Fruit fly (Drosophila melanogaster): ENCODE measurements around the gene CG11327.

The CG11327 gene

dm6 chr2L:6717460-6717859 is 30.9 kb upstream of the CG11327 start, which contains the start of gene Aatf (continued):
- TF ChIP-seq bigmax (GFP tag; optimal IDR thresholded peaks at IDR 0.05) (no peak), CG15011 (GFP tag; optimal IDR thresholded peaks at IDR 0.05) (no peak), wdn (GFP tag; IDR thresholded peaks at IDR 0.05) (no peak), CG7963 (GFP tag; IDR thresholded peaks at IDR 0.05; ENCODE audit: partially characterized antibody) (peak; percentile 71; the same call in 2 of the 3 replicates), Fer1 (GFP tag; optimal IDR thresholded peaks at IDR 0.05) (no peak), CkIIα-i1 (GFP tag; IDR thresholded peaks at IDR 0.05) (no peak), ci (GFP tag; IDR thresholded peaks at IDR 0.05) (no peak), CG32767 (GFP tag; IDR thresholded peaks at IDR 0.05) (no peak), CG18599 (GFP tag; optimal IDR thresholded peaks at IDR 0.05) (no peak), CG4424 (GFP tag; optimal IDR thresholded peaks at IDR 0.05) (no peak), CG18476 (GFP tag; optimal IDR thresholded peaks at IDR 0.05) (no peak), CG11695 (GFP tag; IDR thresholded peaks at IDR 0.05) (no peak), Atf3 (GFP tag; optimal IDR thresholded peaks at IDR 0.05) (no peak), pan (optimal IDR thresholded peaks at IDR 0.05) (no peak), pan (GFP tag; optimal IDR thresholded peaks at IDR 0.05 in 1 of 2, IDR thresholded peaks at IDR 0.05 in 1 of 2) (peak in 1 of 2 experiments; percentile 21), HmgD (GFP tag; optimal IDR thresholded peaks at IDR 0.05) (no peak), hbn (GFP tag; IDR thresholded peaks at IDR 0.05; ENCODE audit: partially characterized antibody) (peak; percentile 85), Tbp (GFP tag; optimal IDR thresholded peaks at IDR 0.05) (no peak), CG2202 (tag; optimal IDR thresholded peaks at IDR 0.05) (no peak), sima (GFP tag; optimal IDR thresholded peaks at IDR 0.05) (no peak), Sry-δ (GFP tag; optimal IDR thresholded peaks at IDR 0.05) (peak; percentile 97), CG18262 (tag; optimal IDR thresholded peaks at IDR 0.05) (no peak), pzg (GFP tag; optimal IDR thresholded peaks at IDR 0.05) (peak; percentile 88), CG17359 (tag; optimal IDR thresholded peaks at IDR 0.05) (no peak), CG31441 (GFP tag; IDR thresholded peaks at IDR 0.05) (no peak), ftz-f1 (GFP tag; optimal IDR thresholded peaks at IDR 0.05) (no peak), CG11093 (GFP tag; IDR thresholded peaks at IDR 0.05) (no peak), CG6813 (GFP tag; optimal IDR thresholded peaks at IDR 0.05) (no peak), CG32772 (GFP tag; IDR thresholded peaks at IDR 0.05) (no peak), CG2120 (GFP tag; optimal IDR thresholded peaks at IDR 0.05) (peak; percentile 7), NFAT (GFP tag; IDR thresholded peaks at IDR 0.05) (no peak), Jarid2 (GFP tag; optimal IDR thresholded peaks at IDR 0.05) (no peak), PHDP (tag; optimal IDR thresholded peaks at IDR 0.05) (no peak), tx (GFP tag; optimal IDR thresholded peaks at IDR 0.05) (no peak), Myb (GFP tag; optimal IDR thresholded peaks at IDR 0.05) (peak; percentile 47), chn (GFP tag; optimal IDR thresholded peaks at IDR 0.05) (no peak), NC2β (GFP tag; optimal IDR thresholded peaks at IDR 0.05) (no peak), CG9215 (GFP tag; IDR thresholded peaks at IDR 0.05) (no peak), CHES-1-like (GFP tag; optimal IDR thresholded peaks at IDR 0.05) (no peak), croc (GFP tag; conservative IDR thresholded peaks at IDR 0.05) (no peak), CG31388 (GFP tag; optimal IDR thresholded peaks at IDR 0.05) (no peak), esg (GFP tag; conservative IDR thresholded peaks at IDR 0.05) (no peak), Poxn (GFP tag; IDR thresholded peaks at IDR 0.05) (no peak), CG14965 (GFP tag; optimal IDR thresholded peaks at IDR 0.05; ENCODE audit: borderline replicate concordance) (no peak), CG9817 (tag; optimal IDR thresholded peaks at IDR 0.05) (no peak), btn (GFP tag; optimal IDR thresholded peaks at IDR 0.05) (no peak), CG12744 (GFP tag; optimal IDR thresholded peaks at IDR 0.05) (no peak), unpg (GFP tag; optimal IDR thresholded peaks at IDR 0.05) (no peak), wek (GFP tag; optimal IDR thresholded peaks at IDR 0.05) (no peak), CG7928 (GFP tag; optimal IDR thresholded peaks at IDR 0.05) (no peak), Ssrp (tag; optimal IDR thresholded peaks at IDR 0.05) (no peak), lola (GFP tag; optimal IDR thresholded peaks at IDR 0.05) (no peak)

Measured in whole organism, embryonic.